Worm (Caenorhabditis elegans) whole organism, L2 larva: Measurements from ENCODE around the gene C32B5.13.

ENCODE experiments used
- Y55F3AM.14 ChIP-seq: fragments of 200-800 bp; sonication (Bioruptor generic); optimal IDR thresholded peaks from 2 replicates; lab custom pipeline; 2018; ENCODE audit warnings: mild to moderate bottlenecking, missing genetic modification characterization, missing compliant biosample characterization
- elt-3 ChIP-seq: sonication (generic microtip); optimal IDR thresholded peaks from 2 replicates; lab custom pipeline; 2017; ENCODE audit warnings: missing biosample characterization, missing genetic modification characterization
- fos-1 ChIP-seq: fragments of 150-350 bp; optimal IDR thresholded peaks from 2 replicates; lab custom pipeline; 2014; ENCODE audit warnings: missing biosample characterization, missing genetic modification characterization
- lin-13 ChIP-seq: fragments of 150-350 bp; optimal IDR thresholded peaks from 2 replicates; lab custom pipeline; 2014; ENCODE audit warnings: missing biosample characterization, missing genetic modification reagents, missing genetic modification characterization
- lsy-2 ChIP-seq, 2 experiments: fragments of 150-350 bp in 1 of 2; sonication (generic microtip) in 1 of 2; optimal IDR thresholded peaks; 2 replicates each; lab custom pipeline; 2014 to 2017; ENCODE audit warnings: missing biosample characterization in 2 of 2, missing genetic modification characterization in 2 of 2
- nhr-11 ChIP-seq: fragments of 150-350 bp; optimal IDR thresholded peaks from 2 replicates; lab custom pipeline; 2014; ENCODE audit warnings: missing biosample characterization, missing genetic modification characterization
- nhr-77 ChIP-seq: fragments of 150-350 bp; optimal IDR thresholded peaks from 2 replicates; lab custom pipeline; 2014; ENCODE audit warnings: missing biosample characterization, missing genetic modification characterization
- zag-1 ChIP-seq: fragments of 150-350 bp; optimal IDR thresholded peaks from 2 replicates; lab custom pipeline; 2014; ENCODE audit warnings: missing biosample characterization, missing genetic modification characterization

ce11 chrII:991300-991699 is 29.4 kb upstream of the C32B5.13 start, which contains the start of gene fbxc-42:
- no peak for TF ChIP-seq zag-1 (tag; lab: Kevin White, UChicago)
- no peak for TF ChIP-seq nhr-77 (tag; lab: Kevin White, UChicago)
- TF ChIP-seq Y55F3AM.14 (GFP tag; lab: Kevin White, UChicago): no peak
- TF ChIP-seq lin-13: no peak
- no peak for TF ChIP-seq nhr-11
- no peak for TF ChIP-seq elt-3 (tag; lab: Kevin White, UChicago)
- no peak for TF ChIP-seq fos-1
- no peak for TF ChIP-seq lsy-2 (tag; optimal IDR thresholded peaks at IDR 0.05; lab: Kevin White, UChicago)
